Fruit fly (Drosophila melanogaster) whole organism, embryonic: ENCODE results near the gene enc.
A peak's percentile ranks its signal among the peaks of the same experiment; 100 is the strongest.

Source experiments
- Bgb ChIP-seq: fragments of 200-800 bp; sonication (Bioruptor generic); IDR thresholded peaks from 2 replicates; pipeline ENCODE4 v1.3.6; 2022; ENCODE audit warnings: missing biosample characterization, missing genetic modification characterization; ENCODE audit not compliant: partially characterized antibody
- CG1024 ChIP-seq: fragments of 200-800 bp; sonication (Bioruptor generic); IDR thresholded peaks from 2 replicates; pipeline ENCODE4 v1.3.6; 2022; ENCODE audit warnings: missing biosample characterization, missing genetic modification characterization
- CG10267 ChIP-seq: fragments of 200-800 bp; sonication (Bioruptor generic); optimal IDR thresholded peaks from 2 replicates; lab custom pipeline; 2018; ENCODE audit warnings: missing biosample characterization, mild to moderate bottlenecking, missing genetic modification characterization, moderate library complexity
- CG10462 ChIP-seq: fragments of 200-800 bp; sonication (Bioruptor generic); optimal IDR thresholded peaks from 2 replicates; lab custom pipeline; 2016; ENCODE audit warnings: missing biosample characterization, missing genetic modification characterization
- CG10979 ChIP-seq: fragments of 200-800 bp; sonication (Bioruptor generic); optimal IDR thresholded peaks from 2 replicates; lab custom pipeline; 2018; ENCODE audit warnings: missing biosample characterization, mild to moderate bottlenecking, missing genetic modification characterization, moderate library complexity
- CG12391 ChIP-seq: fragments of 200-800 bp; sonication (Bioruptor generic); optimal IDR thresholded peaks from 3 replicates; lab custom pipeline; 2018; ENCODE audit warnings: missing biosample characterization, mild to moderate bottlenecking, missing genetic modification characterization, moderate library complexity
- CG14710 ChIP-seq: fragments of 200-800 bp; sonication (Bioruptor generic); optimal IDR thresholded peaks from 3 replicates; lab custom pipeline; 2019; ENCODE audit warnings: missing biosample characterization, mild to moderate bottlenecking, missing genetic modification characterization, moderate library complexity
- CG1602 ChIP-seq: fragments of 200-800 bp; sonication (Bioruptor generic); optimal IDR thresholded peaks from 3 replicates; lab custom pipeline; 2016; ENCODE audit warnings: missing biosample characterization, missing genetic modification characterization
- CG16815 ChIP-seq: fragments of 200-800 bp; sonication (Bioruptor generic); optimal IDR thresholded peaks from 3 replicates; lab custom pipeline; 2017; ENCODE audit warnings: missing biosample characterization, mild to moderate bottlenecking, missing genetic modification characterization
- CG17328 ChIP-seq: fragments of 200-800 bp; sonication (Bioruptor generic); IDR thresholded peaks from 2 replicates; pipeline ENCODE4 v1.3.6; 2022; ENCODE audit warnings: missing biosample characterization, missing genetic modification characterization
- CG17359 ChIP-seq: fragments of 200-800 bp; sonication (Bioruptor generic); optimal IDR thresholded peaks from 3 replicates; lab custom pipeline; 2018; ENCODE audit warnings: missing biosample characterization, mild to moderate bottlenecking, missing genetic modification characterization, moderate library complexity
- CG17361 ChIP-seq: fragments of 200-800 bp; sonication (Bioruptor generic); IDR thresholded peaks from 3 replicates; pipeline ENCODE4 v1.3.6; 2022; ENCODE audit warnings: missing biosample characterization, missing genetic modification characterization
- CG2202 ChIP-seq: fragments of 200-800 bp; sonication (Bioruptor generic); optimal IDR thresholded peaks from 2 replicates; lab custom pipeline; 2018; ENCODE audit warnings: missing biosample characterization, mild to moderate bottlenecking, missing genetic modification characterization
- CG30403 ChIP-seq: fragments of 200-800 bp; sonication (Bioruptor generic); optimal IDR thresholded peaks from 3 replicates; lab custom pipeline; 2016; ENCODE audit warnings: missing biosample characterization, missing genetic modification characterization
- CG32767 ChIP-seq: fragments of 200-800 bp; sonication (Bioruptor generic); IDR thresholded peaks from 2 replicates; pipeline ENCODE4 v1.3.6; 2022; ENCODE audit warnings: missing biosample characterization, missing genetic modification characterization
- CG4360 ChIP-seq: fragments of 200-800 bp; sonication (Bioruptor generic); IDR thresholded peaks from 2 replicates; pipeline ENCODE4 v1.3.6; 2022; ENCODE audit warnings: missing biosample characterization, missing genetic modification characterization
- CG4404 ChIP-seq: fragments of 200-800 bp; sonication (Bioruptor generic); IDR thresholded peaks from 2 replicates; pipeline ENCODE4 v1.3.6; 2022; ENCODE audit warnings: missing biosample characterization, missing genetic modification characterization
- CG4820 ChIP-seq: fragments of 200-800 bp; sonication (Bioruptor generic); optimal IDR thresholded peaks from 3 replicates; lab custom pipeline; 2016; ENCODE audit warnings: missing biosample characterization, missing genetic modification characterization
- CG8388 ChIP-seq: fragments of 200-800 bp; sonication (Bioruptor generic); optimal IDR thresholded peaks from 2 replicates; lab custom pipeline; 2019; ENCODE audit warnings: missing biosample characterization, mild to moderate bottlenecking, missing genetic modification characterization, moderate library complexity
- CG8924 ChIP-seq: fragments of 200-800 bp; optimal IDR thresholded peaks from 3 replicates; lab custom pipeline; 2019; ENCODE audit warnings: missing biosample characterization, mild to moderate bottlenecking, missing genetic modification characterization, moderate library complexity
- Doc3 ChIP-seq: fragments of 200-800 bp; sonication (Bioruptor generic); IDR thresholded peaks from 3 replicates; pipeline ENCODE4 v1.3.6; 2022; ENCODE audit warnings: missing biosample characterization, missing genetic modification characterization; ENCODE audit not compliant: partially characterized antibody
- H2.0 ChIP-seq: fragments of 200-800 bp; sonication (Bioruptor generic); IDR thresholded peaks from 2 replicates; pipeline ENCODE4 v1.3.6; 2022; ENCODE audit warnings: missing biosample characterization, missing genetic modification characterization
- Hmr ChIP-seq: fragments of 200-800 bp; sonication (Bioruptor generic); optimal IDR thresholded peaks from 3 replicates; lab custom pipeline; 2017; ENCODE audit warnings: mild to moderate bottlenecking, missing biosample characterization, missing genetic modification reagents, missing genetic modification characterization
- Hr39 ChIP-seq: fragments of >200 bp; optimal IDR thresholded peaks from 2 replicates; lab custom pipeline; 2017
- Med ChIP-seq: fragments of 200-800 bp; sonication (Bioruptor generic); peaks from one replicate; lab custom pipeline; 2016; ENCODE audit warnings: missing biosample characterization, missing genetic modification characterization, mild to moderate bottlenecking, inconsistent platforms, moderate library complexity
- Side ChIP-seq: fragments of 200-800 bp; sonication (Bioruptor generic); optimal IDR thresholded peaks from 2 replicates; lab custom pipeline; 2016; ENCODE audit warnings: missing biosample characterization, missing genetic modification characterization
- Six4 ChIP-seq: fragments of 200-800 bp; sonication (Bioruptor generic); optimal IDR thresholded peaks from 2 replicates; lab custom pipeline; 2016; ENCODE audit warnings: missing biosample characterization, missing genetic modification characterization
- Ssrp ChIP-seq: fragments of 200-800 bp; sonication (Bioruptor generic); optimal IDR thresholded peaks from 2 replicates; lab custom pipeline; 2018; ENCODE audit warnings: missing biosample characterization, mild to moderate bottlenecking, missing genetic modification characterization, moderate library complexity
- ase ChIP-seq: fragments of 200-800 bp; sonication (Bioruptor generic); IDR thresholded peaks from 3 replicates; pipeline ENCODE4 v1.3.6; 2022; ENCODE audit warnings: missing biosample characterization, missing genetic modification characterization
- bsh ChIP-seq, 2 experiments: fragments of 200-800 bp; sonication (Bioruptor generic); optimal IDR thresholded peaks; 2 replicates each; lab custom pipeline; 2017 to 2018; ENCODE audit warnings: mild to moderate bottlenecking in 2 of 2, missing biosample characterization in 2 of 2, missing genetic modification characterization in 2 of 2, moderate library complexity in 1 of 2
- corto ChIP-seq: fragments of 200-800 bp; sonication (Bioruptor generic); optimal IDR thresholded peaks from 2 replicates; lab custom pipeline; 2016; ENCODE audit warnings: missing biosample characterization, mild to moderate bottlenecking, missing genetic modification characterization, moderate library complexity
- dmrt11E ChIP-seq: fragments of 200-800 bp; sonication (Bioruptor generic); optimal IDR thresholded peaks from 3 replicates; lab custom pipeline; 2018; ENCODE audit warnings: missing biosample characterization, mild to moderate bottlenecking, missing genetic modification characterization, moderate library complexity
- dpn ChIP-seq, 2 experiments: fragments of 200-800 bp; sonication (Bioruptor generic); optimal IDR thresholded peaks; 3 replicates each; lab custom pipeline; 2016; ENCODE audit warnings: missing biosample characterization in 2 of 2, missing genetic modification characterization in 2 of 2
- esg ChIP-seq: fragments of 200-800 bp; sonication (Bioruptor generic); conservative IDR thresholded peaks from 2 replicates; pipeline ENCODE4 v1.3.6; 2022; ENCODE audit warnings: missing biosample characterization, missing genetic modification characterization
- fd102C ChIP-seq: fragments of 200-800 bp; sonication (Bioruptor generic); optimal IDR thresholded peaks from 2 replicates; lab custom pipeline; 2018; ENCODE audit warnings: missing biosample characterization, mild to moderate bottlenecking, missing genetic modification characterization, moderate library complexity
- gem ChIP-seq: fragments of 200-800 bp; sonication (Bioruptor generic); optimal IDR thresholded peaks from 2 replicates; lab custom pipeline; 2019; ENCODE audit warnings: missing biosample characterization, mild to moderate bottlenecking, missing genetic modification characterization, moderate library complexity
- grau ChIP-seq: fragments of 200-800 bp; optimal IDR thresholded peaks from 3 replicates; lab custom pipeline; 2019; ENCODE audit warnings: missing biosample characterization, mild to moderate bottlenecking, missing genetic modification characterization, moderate library complexity
- gsb-n ChIP-seq: fragments of 200-800 bp; sonication (Bioruptor generic); optimal IDR thresholded peaks from 3 replicates; lab custom pipeline; 2018; ENCODE audit warnings: missing biosample characterization, mild to moderate bottlenecking, missing genetic modification characterization
- gt ChIP-seq: fragments of 200-800 bp; sonication (Bioruptor generic); IDR thresholded peaks from 2 replicates; pipeline ENCODE4 v1.3.6; 2022; ENCODE audit warnings: missing biosample characterization, missing genetic modification characterization
- lbe ChIP-seq: fragments of 200-800 bp; sonication (Bioruptor generic); optimal IDR thresholded peaks from 2 replicates; lab custom pipeline; 2016; ENCODE audit warnings: missing biosample characterization, mild to moderate bottlenecking, missing genetic modification characterization
- lola ChIP-seq, 3 experiments: fragments of >200 bp in 2 of 3; fragments of 200-800 bp in 1 of 3; sonication (Bioruptor generic) in 1 of 3; optimal IDR thresholded peaks; 2 replicates each; lab custom pipeline; 2017 to 2019; ENCODE audit warnings: missing biosample characterization in 3 of 3, missing genetic modification characterization in 3 of 3, mild to moderate bottlenecking in 1 of 3, moderate library complexity in 1 of 3
- lov ChIP-seq, 2 experiments: fragments of 200-800 bp in 1 of 2; fragments of >200 bp in 1 of 2; sonication (Bioruptor generic) in 1 of 2; IDR thresholded peaks in 1 of 2; optimal IDR thresholded peaks in 1 of 2; 2 replicates in 1 of 2; 3 replicates in 1 of 2; pipeline versions ENCODE4 v1.3.6 to Lab custom; 2017 to 2022; ENCODE audit warnings: missing biosample characterization in 1 of 2, missing genetic modification characterization in 1 of 2
- luna ChIP-seq: fragments of 200-800 bp; sonication (Bioruptor generic); optimal IDR thresholded peaks from 2 replicates; lab custom pipeline; 2016; ENCODE audit warnings: missing biosample characterization, missing genetic modification characterization
- phol ChIP-seq: fragments of 200-800 bp; sonication (Bioruptor generic); optimal IDR thresholded peaks from 3 replicates; lab custom pipeline; 2018; ENCODE audit warnings: missing biosample characterization, mild to moderate bottlenecking, missing genetic modification characterization, moderate library complexity
- sisA ChIP-seq: fragments of 200-800 bp; sonication (Bioruptor generic); IDR thresholded peaks from 2 replicates; pipeline ENCODE4 v1.3.6; 2022; ENCODE audit warnings: missing biosample characterization, missing genetic modification characterization
- so ChIP-seq: fragments of 200-800 bp; sonication (Bioruptor generic); IDR thresholded peaks from 3 replicates; pipeline ENCODE4 v1.3.6; 2022; ENCODE audit warnings: missing biosample characterization, missing genetic modification characterization
- ssp ChIP-seq: fragments of 200-800 bp; sonication (Bioruptor generic); IDR thresholded peaks from 2 replicates; pipeline ENCODE4 v1.3.6; 2022; ENCODE audit warnings: missing biosample characterization, missing genetic modification characterization
- unpg ChIP-seq: fragments of 200-800 bp; sonication (Bioruptor generic); optimal IDR thresholded peaks from 3 replicates; lab custom pipeline; 2018; ENCODE audit warnings: missing biosample characterization, mild to moderate bottlenecking, missing genetic modification characterization, moderate library complexity
- zfh1 ChIP-seq: fragments of 200-800 bp; sonication (Bioruptor generic); IDR thresholded peaks from 3 replicates; pipeline ENCODE4 v1.3.6; 2022; ENCODE audit warnings: missing biosample characterization, missing genetic modification characterization

enc gene

DNA sequence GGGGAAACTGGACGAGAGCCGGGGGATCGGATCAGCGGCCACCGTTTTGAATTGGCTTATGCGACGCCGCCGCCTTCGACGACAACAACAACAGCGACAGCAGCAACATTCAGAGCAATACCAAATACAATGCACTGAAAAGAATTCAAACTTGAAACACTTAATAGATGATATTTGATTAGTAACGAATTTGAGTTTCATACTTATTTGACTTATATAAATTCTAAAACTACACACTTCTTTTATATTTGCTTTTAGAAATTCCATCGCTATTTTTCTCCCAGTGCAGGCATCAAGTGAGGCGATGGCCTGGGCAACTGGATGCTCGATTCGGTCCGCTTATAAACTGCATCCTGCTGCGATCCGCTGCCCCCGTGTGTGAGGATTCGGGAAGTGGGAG, 49.5 kb downstream of the enc start (continued):
- peak; percentile 22 for TF ChIP-seq CG8924 (tag; lab: Kevin White, UChicago)
- TF ChIP-seq CG17361 (GFP tag; lab: Robert Waterston, UW), result peak; percentile 47; the same call in 2 of the 3 replicates
- peak; percentile 37 for TF ChIP-seq CG12391
- peak; percentile 15 for TF ChIP-seq corto
- peak; percentile 20 for TF ChIP-seq CG1602 (GFP tag; lab: Kevin White, UChicago)
- TF ChIP-seq Hr39 (lab: Kevin White, UChicago), result no peak
- TF ChIP-seq CG8388 (GFP tag; lab: Kevin White, UChicago), result peak; percentile 29
- no peak for TF ChIP-seq Hmr (GFP tag; lab: Kevin White, UChicago)
- peak; percentile 16 for TF ChIP-seq CG10462 (GFP tag; lab: Kevin White, UChicago)
- TF ChIP-seq Side (GFP tag; lab: Kevin White, UChicago), result no peak
- peak; percentile 28 for TF ChIP-seq fd102C (GFP tag; lab: Kevin White, UChicago)
- TF ChIP-seq zfh1, result peak; percentile 56; the same call in 2 of the 3 replicates
- peak; percentile 44 for TF ChIP-seq sisA (GFP tag; lab: Robert Waterston, UW)
- no peak for TF ChIP-seq Doc3 (GFP tag; lab: Robert Waterston, UW)
- TF ChIP-seq esg, result no peak
- TF ChIP-seq ssp (GFP tag; lab: Robert Waterston, UW), result 0 out of 2 replicates have a peak, but pooled peaks have one; percentile 11
- peak; percentile 1 for TF ChIP-seq CG17359 (tag; lab: Kevin White, UChicago)
- TF ChIP-seq CG4820 (GFP tag; lab: Kevin White, UChicago), result peak; percentile 9
- TF ChIP-seq Ssrp, result peak; percentile 37
- peak; percentile 19 for TF ChIP-seq CG16815 (GFP tag; lab: Kevin White, UChicago)
- peak; percentile 20 for TF ChIP-seq CG10267 (tag; lab: Kevin White, UChicago)
- TF ChIP-seq Med (GFP tag; lab: Kevin White, UChicago), result peak; percentile 63
- no peak for TF ChIP-seq dpn (GFP tag; optimal IDR thresholded peaks at IDR 0.05; lab: Kevin White, UChicago)
- 0 out of 2 replicates have a peak, but pooled peaks have one; percentile 15 for TF ChIP-seq CG32767 (GFP tag; lab: Robert Waterston, UW)
- TF ChIP-seq bsh (GFP tag; optimal IDR thresholded peaks at IDR 0.05; lab: Kevin White, UChicago), result peak; percentile 21 to 54
- peak; percentile 3 for TF ChIP-seq CG14710 (tag; lab: Kevin White, UChicago)
- TF ChIP-seq so, result 0 out of 3 replicates have a peak, but pooled peaks have one; percentile 36
- peak; percentile 52; the same call in 1 of the 2 replicates for TF ChIP-seq CG17328 (GFP tag; lab: Robert Waterston, UW)
- peak; percentile 39 for TF ChIP-seq unpg (GFP tag; lab: Kevin White, UChicago)
- peak; percentile 63 for TF ChIP-seq CG4404 (GFP tag; lab: Robert Waterston, UW)
- TF ChIP-seq Six4 (GFP tag; lab: Kevin White, UChicago), result peak; percentile 2
- TF ChIP-seq gem (tag; lab: Kevin White, UChicago), result peak; percentile 57
- peak; percentile 61; the same call in 1 of the 2 replicates for TF ChIP-seq CG4360
- peak; percentile 23 for TF ChIP-seq CG2202 (tag; lab: Kevin White, UChicago)
- TF ChIP-seq gsb-n (tag; lab: Kevin White, UChicago), result peak; percentile 14
- TF ChIP-seq ase (GFP tag; lab: Robert Waterston, UW), result 0 out of 3 replicates have a peak, but pooled peaks have one; percentile 37
- peak; percentile 35 for TF ChIP-seq lbe (GFP tag; lab: Kevin White, UChicago)
- peak; percentile 2 for TF ChIP-seq CG30403 (GFP tag; lab: Kevin White, UChicago)
- TF ChIP-seq luna (GFP tag; lab: Kevin White, UChicago), result no peak
- no peak for TF ChIP-seq Bgb (GFP tag; lab: Robert Waterston, UW)
- TF ChIP-seq dmrt11E (tag; lab: Kevin White, UChicago), result peak; percentile 72
- peak; percentile 24 for TF ChIP-seq CG10979 (tag; lab: Kevin White, UChicago)
- TF ChIP-seq H2.0, result 0 out of 2 replicates have a peak, but pooled peaks have one; percentile 20
- TF ChIP-seq CG1024, result 0 out of 2 replicates have a peak, but pooled peaks have one; percentile 25
- TF ChIP-seq grau (tag; lab: Kevin White, UChicago), result peak; percentile 8
- TF ChIP-seq gt, result no peak
- TF ChIP-seq phol (tag; lab: Kevin White, UChicago), result peak; percentile 8
- peak in 1 of 3 experiments; percentile 60 for TF ChIP-seq lola (GFP tag; optimal IDR thresholded peaks at IDR 0.05; lab: Kevin White, UChicago)
- no peak for TF ChIP-seq lov (optimal IDR thresholded peaks at IDR 0.05; lab: Kevin White, UChicago)
- TF ChIP-seq lov (GFP tag; IDR thresholded peaks at IDR 0.05; lab: Robert Waterston, UW), result 0 out of 3 replicates have a peak, but pooled peaks have one; percentile 6
